Worm (Caenorhabditis elegans) whole organism, early embryonic: ENCODE data around the gene ncx-7.

Experiments used
- F13C5.2 ChIP-seq: sonication (generic microtip); optimal IDR thresholded peaks from 2 replicates; lab custom pipeline; 2017; ENCODE audit warnings: mild to moderate bottlenecking, missing genetic modification characterization, inconsistent platforms, missing compliant biosample characterization
- ama-1 ChIP-seq: fragments of 150-350 bp; optimal IDR thresholded peaks from 2 replicates; lab custom pipeline; 2014

ce11 chrIII:9745333-9745897 lies 25.3 kb upstream of the ncx-7 start:
- TF ChIP-seq ama-1 (lab: Kevin White, UChicago): no peak
- TF ChIP-seq F13C5.2 (tag; lab: Kevin White, UChicago): no peak
